Worm (Caenorhabditis elegans) whole organism, L4/young adult: ENCODE data around the gene Y94A7B.11.

ENCODE experiments used
- W03F9.2 ChIP-seq: fragments of 150-350 bp; optimal IDR thresholded peaks from 2 replicates; lab custom pipeline; 2014; ENCODE audit warnings: missing biosample characterization, missing genetic modification characterization
- dao-5 ChIP-seq: sonication (generic microtip); optimal IDR thresholded peaks from 2 replicates; lab custom pipeline; 2016; ENCODE audit warnings: missing genotype, missing genetic modification characterization, moderate library complexity, missing compliant biosample characterization
- him-1 ChIP-seq: sonication (generic microtip); optimal IDR thresholded peaks from 2 replicates; lab custom pipeline; 2016; ENCODE audit warnings: missing genotype, missing genetic modification reagents, missing genetic modification characterization, missing compliant biosample characterization

DNA sequence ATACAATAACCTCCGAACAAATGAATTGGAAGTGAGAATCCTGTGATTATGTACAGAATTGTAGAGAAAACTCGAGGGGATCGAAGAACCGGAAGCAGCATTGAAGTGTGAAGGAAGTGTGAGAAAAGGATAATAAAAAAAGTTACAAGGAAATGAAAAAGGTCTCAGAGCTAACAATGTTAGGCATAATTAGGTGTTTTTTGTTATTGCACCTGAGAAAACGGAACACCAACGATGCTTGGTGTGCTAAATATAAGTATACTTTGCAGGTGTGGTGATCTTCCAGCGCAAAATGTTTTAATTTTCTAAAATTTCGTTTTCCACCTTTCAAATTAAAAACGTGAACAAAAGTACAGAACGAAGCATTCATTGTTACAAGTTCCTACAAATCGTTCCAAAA is 41.7 kb upstream of the Y94A7B.11 start, which contains the start of gene srh-286:
- TF ChIP-seq W03F9.2 (tag; lab: Kevin White, UChicago) (no peak), him-1 (tag; lab: Kevin White, UChicago) (no peak), dao-5 (tag; lab: Kevin White, UChicago) (no peak)
